Fruit fly (Drosophila melanogaster) whole organism, wandering third instar larva: Measurements from ENCODE around the gene CG12692.

Source experiments
- Hr78 ChIP-seq: fragments of >200 bp; optimal IDR thresholded peaks from 2 replicates; lab custom pipeline; 2017; ENCODE audit warnings: missing biosample characterization, missing genetic modification characterization
- Jra ChIP-seq: sonication (Bioruptor generic); optimal IDR thresholded peaks from 2 replicates; lab custom pipeline; 2016; ENCODE audit warnings: missing biosample characterization, missing genetic modification characterization

- no peak for TF ChIP-seq Hr78 (GFP tag; lab: Kevin White, UChicago)
- TF ChIP-seq Jra = no peak
Observed at dm6 chrX:4265797-4266196, 36.3 kb downstream of the CG12692 start, which contains the start of gene CG12691.
